Worm (Caenorhabditis elegans) whole organism, L1 larva: ENCODE data around the gene C25F9.16.

Experiments used
- alr-1 ChIP-seq: fragments of 200-800 bp; sonication (Bioruptor generic); optimal IDR thresholded peaks from 2 replicates; lab custom pipeline; 2018; ENCODE audit warnings: borderline replicate concordance, mild to moderate bottlenecking, missing genetic modification characterization, missing compliant biosample characterization
- aly-2 ChIP-seq: fragments of 150-350 bp; optimal IDR thresholded peaks from 2 replicates; lab custom pipeline; 2014; ENCODE audit warnings: missing biosample characterization, missing genetic modification characterization
- ama-1 ChIP-seq: fragments of 150-350 bp; optimal IDR thresholded peaks from 2 replicates; lab custom pipeline; 2014
- ces-1 ChIP-seq: fragments of 150-350 bp; optimal IDR thresholded peaks from 2 replicates; lab custom pipeline; 2014; ENCODE audit warnings: missing biosample characterization, missing genetic modification reagents, missing genetic modification characterization
- elt-3 ChIP-seq, 6 experiments: fragments of 150-350 bp in 1 of 6; sonication (generic microtip); optimal IDR thresholded peaks; 2 replicates each; lab custom pipeline; 2017 to 2018; ENCODE audit warnings: missing biosample characterization in 6 of 6, missing genetic modification characterization in 6 of 6, inconsistent platforms in 1 of 6
- mdl-1 ChIP-seq, 2 experiments: fragments of 150-350 bp; optimal IDR thresholded peaks; 2 replicates each; lab custom pipeline; 2014 to 2017; ENCODE audit warnings: missing biosample characterization in 2 of 2, missing genetic modification characterization in 2 of 2, inconsistent platforms in 1 of 2
- nhr-90 ChIP-seq: sonication (generic microtip); optimal IDR thresholded peaks from 2 replicates; lab custom pipeline; 2016; ENCODE audit warnings: mild to moderate bottlenecking, missing genetic modification characterization, missing compliant biosample characterization; ENCODE audit not compliant: poor library complexity
- snpc-4 ChIP-seq: fragments of 150-350 bp; optimal IDR thresholded peaks from 2 replicates; lab custom pipeline; 2014; ENCODE audit warnings: missing biosample characterization, missing genetic modification characterization
- unc-30 ChIP-seq: sonication (generic microtip); optimal IDR thresholded peaks from 2 replicates; lab custom pipeline; 2017; ENCODE audit warnings: missing biosample characterization, missing genetic modification characterization
- ztf-11 ChIP-seq, 2 experiments: sonication (generic microtip); optimal IDR thresholded peaks; 2 replicates each; lab custom pipeline; 2016 to 2017; ENCODE audit warnings: missing genetic modification characterization in 2 of 2, missing biosample characterization in 1 of 2, missing compliant biosample characterization in 1 of 2

DNA sequence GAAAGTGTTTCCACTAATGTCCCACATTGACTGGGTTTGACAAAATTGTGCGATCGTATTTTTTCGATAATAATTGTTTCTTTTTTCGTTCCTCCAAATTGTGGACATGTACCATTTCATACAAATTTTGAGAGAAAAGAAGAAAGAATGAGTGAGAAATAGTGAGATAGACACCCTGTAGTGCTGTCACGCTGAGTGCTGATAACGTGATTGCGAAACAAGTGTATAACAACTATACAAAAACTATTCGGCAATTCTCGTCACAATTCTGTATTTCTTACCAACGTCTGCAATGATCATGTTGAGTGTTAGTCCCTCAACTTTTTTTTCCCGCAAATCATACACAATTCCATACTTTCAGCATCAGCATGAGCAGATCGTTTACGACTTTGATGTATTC, 2.1 kb downstream of the C25F9.16 start, which contains the start of gene C25F9.14:
- TF ChIP-seq nhr-90 (no peak), unc-30 (no peak), alr-1 (tag; lab: Kevin White, UChicago) (no peak), snpc-4 (tag; lab: Kevin White, UChicago) (no peak), ztf-11 (tag; optimal IDR thresholded peaks at IDR 0.05; lab: Kevin White, UChicago) (no peak), mdl-1 (tag; optimal IDR thresholded peaks at IDR 0.05; lab: Kevin White, UChicago) (no peak), ama-1 (lab: Kevin White, UChicago) (no peak), aly-2 (tag; lab: Kevin White, UChicago) (no peak), ces-1 (GFP tag; lab: Kevin White, UChicago) (no peak), elt-3 (tag; optimal IDR thresholded peaks at IDR 0.05; lab: Kevin White, UChicago) (no peak)
